Worm (Caenorhabditis elegans) whole organism, mixed stage, embryonic: ENCODE measurements around the gene F36F12.1.
"Not testable (repeated sequence)": the region's sequence is repeated elsewhere in the genome, so short reads cannot be mapped to it uniquely, and the experiment has no call there.

Source experiments
- ceh-83 ChIP-seq: fragments of 200-800 bp; sonication (Bioruptor generic); optimal IDR thresholded peaks from 2 replicates; lab custom pipeline; 2018; ENCODE audit warnings: mild to moderate bottlenecking, missing genetic modification characterization, missing compliant biosample characterization
- lsy-2 ChIP-seq: fragments of 150-350 bp; optimal IDR thresholded peaks from 2 replicates; lab custom pipeline; 2014; ENCODE audit warnings: missing biosample characterization, missing genetic modification characterization
- nhr-237 ChIP-seq: fragments of 150-350 bp; optimal IDR thresholded peaks from 2 replicates; lab custom pipeline; 2014; ENCODE audit warnings: missing biosample characterization, missing genetic modification characterization
- nhr-28 ChIP-seq: fragments of 150-350 bp; optimal IDR thresholded peaks from 2 replicates; lab custom pipeline; 2014; ENCODE audit warnings: missing biosample characterization, missing genetic modification characterization
- nhr-76 ChIP-seq: sonication (generic microtip); optimal IDR thresholded peaks from 2 replicates; lab custom pipeline; 2017; ENCODE audit warnings: missing biosample characterization, missing genetic modification characterization

DNA sequence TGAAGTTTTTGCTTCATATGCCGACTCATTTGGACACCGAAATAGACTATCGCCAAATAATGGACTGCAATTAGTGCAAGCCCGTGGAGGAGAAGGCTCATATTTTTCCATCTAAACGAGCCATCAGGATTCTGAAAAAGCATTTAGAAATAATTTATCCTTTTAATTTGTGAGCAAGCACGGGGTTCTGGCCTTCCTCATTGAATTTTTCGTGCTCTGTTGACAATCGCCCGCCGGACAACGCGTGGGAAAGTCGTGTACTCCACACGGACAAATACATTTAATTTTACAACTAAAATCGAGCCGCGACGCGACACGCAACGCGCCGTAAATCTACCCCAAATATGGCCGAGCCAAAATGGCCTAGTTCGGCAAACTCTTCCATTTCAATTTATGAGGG lies 41.4 kb upstream of the F36F12.1 start, which contains the start of gene F22F7.12:
- TF ChIP-seq ceh-83 (GFP tag; lab: Kevin White, UChicago); nhr-28 (tag; lab: Kevin White, UChicago); nhr-237 (tag; lab: Kevin White, UChicago); nhr-76 (tag; lab: Kevin White, UChicago); lsy-2 (tag; lab: Kevin White, UChicago): not testable (repeated sequence)
